Worm (Caenorhabditis elegans) whole organism, L4 larva: ENCODE data around the gene F07C6.4.

Source experiments
- F10B5.3 ChIP-seq: sonication (generic microtip); optimal IDR thresholded peaks from 2 replicates; lab custom pipeline; 2016; ENCODE audit warnings: mild to moderate bottlenecking, missing genetic modification characterization, missing compliant biosample characterization
- F26F4.8 ChIP-seq: fragments of 200-800 bp; sonication (Bioruptor generic); conservative IDR thresholded peaks from 2 replicates; pipeline ENCODE4 v1.3.6; 2022; ENCODE audit warnings: missing genetic modification characterization, missing compliant biosample characterization
- F37D6.2 ChIP-seq: sonication (generic microtip); optimal IDR thresholded peaks from 2 replicates; lab custom pipeline; 2016; ENCODE audit warnings: mild to moderate bottlenecking, missing genetic modification characterization, missing compliant biosample characterization
- F44E2.7 ChIP-seq: fragments of 200-800 bp; sonication (Bioruptor generic); IDR thresholded peaks from 2 replicates; pipeline ENCODE4 v2.1.2; 2022; ENCODE audit warnings: missing genetic modification characterization, missing compliant biosample characterization
- R02D3.7 ChIP-seq: fragments of 150-350 bp; sonication (generic microtip); optimal IDR thresholded peaks from 3 replicates; lab custom pipeline; 2014; ENCODE audit warnings: missing biosample characterization, missing genetic modification characterization
- T26A8.4 ChIP-seq: fragments of 200-800 bp; sonication (Bioruptor generic); IDR thresholded peaks from 2 replicates; pipeline ENCODE4 v1.3.6; 2022; ENCODE audit warnings: missing genetic modification characterization, missing compliant biosample characterization
- Y105C5A.15 ChIP-seq: fragments of 200-800 bp; sonication (Bioruptor generic); IDR thresholded peaks from 2 replicates; pipeline ENCODE4 v1.3.6; 2022; ENCODE audit warnings: missing genetic modification characterization, missing compliant biosample characterization
- Y5F2A.4 ChIP-seq: fragments of 200-800 bp; sonication (Bioruptor generic); optimal IDR thresholded peaks from 2 replicates; lab custom pipeline; 2018; ENCODE audit warnings: mild to moderate bottlenecking, missing genetic modification characterization, missing compliant biosample characterization
- Y75B8A.6 ChIP-seq: fragments of 200-800 bp; sonication (Bioruptor generic); IDR thresholded peaks from 2 replicates; pipeline ENCODE4 v1.3.6; 2022; ENCODE audit warnings: missing genetic modification reagents, missing genetic modification characterization, missing compliant biosample characterization
- ZK546.5 ChIP-seq, 2 experiments: sonication (generic microtip); optimal IDR thresholded peaks; 2 replicates each; lab custom pipeline; 2017; ENCODE audit warnings: missing biosample characterization in 2 of 2, missing genetic modification characterization in 2 of 2
- aha-1 ChIP-seq: fragments of 150-350 bp; peaks from one replicate; lab custom pipeline; 2014; ENCODE audit warnings: missing biosample characterization, missing genetic modification characterization
- ceh-28 ChIP-seq: fragments of 150-350 bp; optimal IDR thresholded peaks from 2 replicates; lab custom pipeline; 2014; ENCODE audit warnings: missing biosample characterization, missing genetic modification reagents, missing genetic modification characterization
- ceh-62 ChIP-seq: sonication (generic microtip); optimal IDR thresholded peaks from 2 replicates; lab custom pipeline; 2017; ENCODE audit warnings: missing biosample characterization, missing genetic modification characterization
- ceh-82 ChIP-seq: sonication (generic microtip); optimal IDR thresholded peaks from 2 replicates; lab custom pipeline; 2017; ENCODE audit warnings: missing biosample characterization, missing genetic modification characterization
- cey-2 ChIP-seq: sonication (generic microtip); optimal IDR thresholded peaks from 3 replicates; lab custom pipeline; 2017; ENCODE audit warnings: missing genetic modification characterization, mild to moderate bottlenecking, missing compliant biosample characterization, antibody characterized with exemption, borderline replicate concordance; ENCODE audit not compliant: insufficient read depth
- ctbp-1 ChIP-seq: fragments of 200-800 bp; sonication (Bioruptor generic); IDR thresholded peaks from 2 replicates; pipeline ENCODE4 v1.3.6; 2022; ENCODE audit warnings: missing genetic modification reagents, missing genetic modification characterization, missing compliant biosample characterization
- daf-16 ChIP-seq, 3 experiments: sonication (generic microtip); optimal IDR thresholded peaks; 2 replicates each; lab custom pipeline; 2016 to 2017; ENCODE audit warnings: missing genetic modification characterization in 3 of 3, missing genetic modification reagents in 3 of 3, mild to moderate bottlenecking in 2 of 3, missing compliant biosample characterization in 2 of 3, missing biosample characterization in 1 of 3, moderate library complexity in 1 of 3
- daf-19 ChIP-seq: fragments of 200-800 bp; sonication (Bioruptor generic); conservative IDR thresholded peaks from 2 replicates; pipeline ENCODE4 v1.3.6; 2022; ENCODE audit warnings: missing genetic modification characterization, missing compliant biosample characterization
- daf-8 ChIP-seq: fragments of 200-800 bp; sonication (Bioruptor generic); IDR thresholded peaks from 2 replicates; pipeline ENCODE4 v1.3.6; 2022; ENCODE audit warnings: missing genetic modification characterization, missing compliant biosample characterization
- dmd-8 ChIP-seq: fragments of 200-800 bp; sonication (Bioruptor generic); IDR thresholded peaks from 2 replicates; pipeline ENCODE4 v1.3.6; 2022; ENCODE audit warnings: missing genetic modification characterization, missing compliant biosample characterization
- dmd-9 ChIP-seq: fragments of 200-800 bp; sonication (Bioruptor generic); IDR thresholded peaks from 2 replicates; pipeline ENCODE4 v1.3.6; 2022; ENCODE audit warnings: missing genetic modification reagents, missing genetic modification characterization, missing compliant biosample characterization
- dpl-1 ChIP-seq: fragments of 150-350 bp; optimal IDR thresholded peaks from 2 replicates; lab custom pipeline; 2014; ENCODE audit warnings: missing biosample characterization, missing genetic modification reagents, missing genetic modification characterization
- duxl-1 ChIP-seq: sonication (generic microtip); optimal IDR thresholded peaks from 2 replicates; lab custom pipeline; 2016; ENCODE audit warnings: mild to moderate bottlenecking, missing genetic modification characterization, moderate library complexity, missing compliant biosample characterization; ENCODE audit not compliant: poor library complexity
- egl-43 ChIP-seq: fragments of 200-800 bp; sonication (Bioruptor generic); IDR thresholded peaks from 2 replicates; pipeline ENCODE4 v1.3.6; 2022; ENCODE audit warnings: missing genetic modification reagents, missing genetic modification characterization, missing compliant biosample characterization
- fkh-10 ChIP-seq: fragments of 150-350 bp; optimal IDR thresholded peaks from 2 replicates; lab custom pipeline; 2014; ENCODE audit warnings: missing biosample characterization, missing genetic modification reagents, missing genetic modification characterization
- fos-1 ChIP-seq: fragments of 150-350 bp; optimal IDR thresholded peaks from 2 replicates; lab custom pipeline; 2014; ENCODE audit warnings: missing biosample characterization, missing genetic modification characterization
- hif-1 ChIP-seq, 2 experiments: sonication (generic microtip); optimal IDR thresholded peaks; 2 replicates each; lab custom pipeline; 2016 to 2017; ENCODE audit warnings: missing compliant biosample characterization in 2 of 2, missing genetic modification characterization in 2 of 2, missing genetic modification reagents in 2 of 2, missing genotype in 2 of 2, mild to moderate bottlenecking in 1 of 2
- hlh-11 ChIP-seq: fragments of 200-800 bp; sonication (Bioruptor generic); optimal IDR thresholded peaks from 2 replicates; lab custom pipeline; 2018; ENCODE audit warnings: mild to moderate bottlenecking, missing genetic modification characterization, missing compliant biosample characterization
- jun-1 ChIP-seq: fragments of 150-350 bp; optimal IDR thresholded peaks from 2 replicates; lab custom pipeline; 2014; ENCODE audit warnings: missing biosample characterization, missing genetic modification reagents, missing genetic modification characterization
- lim-7 ChIP-seq: fragments of 200-800 bp; sonication (Bioruptor generic); IDR thresholded peaks from 2 replicates; pipeline ENCODE4 v1.3.6; 2022; ENCODE audit warnings: missing genetic modification characterization, missing compliant biosample characterization
- lin-15B ChIP-seq: fragments of 150-350 bp; sonication (generic microtip); optimal IDR thresholded peaks from 3 replicates; lab custom pipeline; 2014; ENCODE audit warnings: missing biosample characterization, missing genetic modification characterization
- lin-38 ChIP-seq: fragments of 200-800 bp; sonication (Bioruptor generic); IDR thresholded peaks from 2 replicates; pipeline ENCODE4 v1.3.6; 2022; ENCODE audit warnings: missing genetic modification reagents, missing genetic modification characterization, missing compliant biosample characterization
- lin-39 ChIP-seq: fragments of 150-350 bp; optimal IDR thresholded peaks from 2 replicates; lab custom pipeline; 2014; ENCODE audit warnings: missing biosample characterization, missing genetic modification reagents, missing genetic modification characterization
- mdl-1 ChIP-seq, 2 experiments: fragments of 150-350 bp in 1 of 2; sonication (generic microtip) in 1 of 2; optimal IDR thresholded peaks; 2 replicates each; lab custom pipeline; 2014 to 2017; ENCODE audit warnings: missing biosample characterization in 2 of 2, missing genetic modification characterization in 2 of 2
- mep-1 ChIP-seq: fragments of 150-350 bp; sonication (generic microtip); optimal IDR thresholded peaks from 3 replicates; lab custom pipeline; 2014; ENCODE audit warnings: missing biosample characterization, missing genetic modification characterization
- mxl-2 ChIP-seq: fragments of 200-800 bp; sonication (Bioruptor generic); conservative IDR thresholded peaks from 2 replicates; pipeline ENCODE4 v1.3.6; 2022; ENCODE audit warnings: missing genetic modification reagents, missing genetic modification characterization, missing compliant biosample characterization
- mxl-3 ChIP-seq: fragments of 200-800 bp; sonication (Bioruptor generic); optimal IDR thresholded peaks from 2 replicates; lab custom pipeline; 2018; ENCODE audit warnings: mild to moderate bottlenecking, missing genetic modification characterization, missing compliant biosample characterization
- nhr-10 ChIP-seq: fragments of 150-350 bp; optimal IDR thresholded peaks from 2 replicates; lab custom pipeline; 2014; ENCODE audit warnings: missing biosample characterization, missing genetic modification characterization
- nhr-28 ChIP-seq: fragments of 150-350 bp; optimal IDR thresholded peaks from 2 replicates; lab custom pipeline; 2014; ENCODE audit warnings: missing biosample characterization, missing genetic modification characterization
- nhr-41 ChIP-seq: fragments of 200-800 bp; sonication (Bioruptor generic); IDR thresholded peaks from 2 replicates; pipeline ENCODE4 v1.3.6; 2022; ENCODE audit warnings: missing genetic modification reagents, missing genetic modification characterization, missing compliant biosample characterization
- nhr-6 ChIP-seq: fragments of 150-350 bp; optimal IDR thresholded peaks from 2 replicates; lab custom pipeline; 2014; ENCODE audit warnings: missing biosample characterization, missing genetic modification characterization
- nhr-76 ChIP-seq: fragments of 150-350 bp; optimal IDR thresholded peaks from 2 replicates; lab custom pipeline; 2014; ENCODE audit warnings: missing biosample characterization, missing genetic modification characterization
- pqm-1 ChIP-seq: sonication (generic microtip); optimal IDR thresholded peaks from 2 replicates; lab custom pipeline; 2017; ENCODE audit warnings: missing biosample characterization, missing genetic modification characterization
- rbr-2 ChIP-seq: sonication (generic microtip); optimal IDR thresholded peaks from 2 replicates; lab custom pipeline; 2016; ENCODE audit warnings: missing genotype, missing genetic modification characterization, missing compliant biosample characterization
- sdz-12 ChIP-seq: fragments of 200-800 bp; sonication (Bioruptor generic); optimal IDR thresholded peaks from 2 replicates; lab custom pipeline; 2018; ENCODE audit warnings: mild to moderate bottlenecking, missing genetic modification characterization, missing compliant biosample characterization
- skn-1 ChIP-seq: fragments of 150-350 bp; optimal IDR thresholded peaks from 2 replicates; lab custom pipeline; 2014; ENCODE audit warnings: missing biosample characterization, missing genetic modification characterization
- snpc-4 ChIP-seq: fragments of 150-350 bp; optimal IDR thresholded peaks from 2 replicates; lab custom pipeline; 2014; ENCODE audit warnings: missing biosample characterization, missing genetic modification characterization
- spr-3 ChIP-seq: fragments of 200-800 bp; sonication (Bioruptor generic); optimal IDR thresholded peaks from 2 replicates; lab custom pipeline; 2018; ENCODE audit warnings: mild to moderate bottlenecking, missing genetic modification characterization, missing compliant biosample characterization
- unc-130 ChIP-seq: sonication (generic microtip); optimal IDR thresholded peaks from 2 replicates; lab custom pipeline; 2016; ENCODE audit warnings: missing genetic modification reagents, missing genetic modification characterization, missing compliant biosample characterization
- unc-39 ChIP-seq: sonication (generic microtip); optimal IDR thresholded peaks from 2 replicates; lab custom pipeline; 2017; ENCODE audit warnings: missing biosample characterization, missing genetic modification characterization
- zag-1 ChIP-seq: fragments of 150-350 bp; optimal IDR thresholded peaks from 2 replicates; lab custom pipeline; 2014; ENCODE audit warnings: missing biosample characterization, missing genetic modification characterization
- zip-11 ChIP-seq: fragments of 200-800 bp; sonication (Bioruptor generic); IDR thresholded peaks from 2 replicates; pipeline ENCODE4 v1.3.6; 2022; ENCODE audit warnings: missing genetic modification characterization, missing compliant biosample characterization

The F07C6.4 gene

DNA sequence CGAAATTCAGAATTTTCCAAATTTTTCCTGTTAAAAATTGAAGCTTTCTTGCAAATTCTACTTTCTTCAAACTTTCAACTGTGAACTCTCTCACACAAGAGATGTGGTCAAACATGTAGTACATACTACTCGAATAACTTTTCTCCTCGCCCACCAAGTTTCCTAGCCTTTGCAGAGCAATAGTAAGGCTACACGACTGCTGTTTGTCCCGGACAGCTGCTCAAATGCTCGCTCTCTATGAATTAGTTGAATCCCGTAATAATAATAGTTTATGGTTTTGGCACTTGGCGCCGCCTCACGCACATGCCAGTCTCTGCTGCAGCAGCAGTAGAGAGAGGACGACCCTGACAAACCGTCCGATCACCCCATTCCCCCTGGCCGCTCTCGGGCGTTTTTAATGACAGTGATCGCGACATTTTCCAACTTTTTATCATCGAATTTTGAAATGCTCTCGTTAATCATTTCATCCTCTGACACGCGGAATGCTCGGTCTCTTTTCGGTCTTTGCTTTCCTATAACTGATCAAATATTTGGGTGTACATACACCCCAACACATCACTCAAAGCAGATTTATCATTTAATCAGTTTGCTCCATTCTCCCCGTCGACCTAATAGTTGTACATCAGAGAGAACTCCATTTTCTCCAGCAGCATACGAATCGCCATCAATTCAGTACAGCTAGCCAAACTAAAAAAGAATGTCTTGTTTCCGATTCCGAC is 28.1 kb downstream of the F07C6.4 start:
- TF ChIP-seq cey-2 (no peak), lin-15B (tag; lab: Kevin White, UChicago) (no peak), nhr-10 (no peak), unc-39 (tag; lab: Kevin White, UChicago) (no peak), mdl-1 (tag; optimal IDR thresholded peaks at IDR 0.05; lab: Kevin White, UChicago) (peak in 1 of 2 experiments; percentile 40), ctbp-1 (GFP tag; lab: Robert Waterston, UW) (no peak), unc-130 (no peak), Y105C5A.15 (GFP tag; lab: Robert Waterston, UW) (no peak), egl-43 (no peak), zip-11 (no peak), daf-16 (GFP tag; optimal IDR thresholded peaks at IDR 0.05; lab: Kevin White, UChicago) (no peak), daf-16 (tag; optimal IDR thresholded peaks at IDR 0.05; lab: Kevin White, UChicago) (peak; percentile 27), mep-1 (tag; lab: Kevin White, UChicago) (no peak), hlh-11 (tag; lab: Kevin White, UChicago) (peak; percentile 79), T26A8.4 (no peak), zag-1 (tag; lab: Kevin White, UChicago) (no peak), daf-8 (GFP tag; lab: Robert Waterston, UW) (no peak), sdz-12 (GFP tag; lab: Kevin White, UChicago) (no peak), lin-39 (tag; lab: Kevin White, UChicago) (no peak), dmd-9 (GFP tag; lab: Robert Waterston, UW) (no peak), jun-1 (tag; lab: Kevin White, UChicago) (no peak), rbr-2 (tag; lab: Kevin White, UChicago) (no peak), snpc-4 (tag; lab: Kevin White, UChicago) (no peak), dmd-8 (GFP tag; lab: Robert Waterston, UW) (no peak), F37D6.2 (tag; lab: Kevin White, UChicago) (no peak), nhr-6 (tag; lab: Kevin White, UChicago) (no peak), spr-3 (GFP tag; lab: Kevin White, UChicago) (no peak), Y75B8A.6 (GFP tag; lab: Robert Waterston, UW) (no peak; the same call in 1 of the 2 replicates), mxl-3 (GFP tag; lab: Kevin White, UChicago) (peak; percentile 60), pqm-1 (tag; lab: Kevin White, UChicago) (peak; percentile 52), ZK546.5 (tag; optimal IDR thresholded peaks at IDR 0.05; lab: Kevin White, UChicago) (no peak), fos-1 (tag; lab: Kevin White, UChicago) (no peak), F26F4.8 (GFP tag; lab: Robert Waterston, UW) (no peak), nhr-28 (tag; lab: Kevin White, UChicago) (peak; percentile 4), skn-1 (tag; lab: Kevin White, UChicago) (no peak), lim-7 (GFP tag; lab: Robert Waterston, UW) (no peak), ceh-28 (tag; lab: Kevin White, UChicago) (no peak), dpl-1 (GFP tag; lab: Kevin White, UChicago) (no peak), R02D3.7 (no peak), aha-1 (tag; lab: Kevin White, UChicago) (peak; percentile 56), duxl-1 (no peak), F10B5.3 (tag; lab: Kevin White, UChicago) (no peak), hif-1 (tag; optimal IDR thresholded peaks at IDR 0.05; lab: Kevin White, UChicago) (no peak), F44E2.7 (GFP tag; lab: Robert Waterston, UW) (no peak), ceh-82 (tag; lab: Kevin White, UChicago) (no peak), nhr-41 (peak; percentile 66; the same call in 1 of the 2 replicates), mxl-2 (no peak), Y5F2A.4 (GFP tag; lab: Kevin White, UChicago) (no peak), lin-38 (GFP tag; lab: Robert Waterston, UW) (no peak), ceh-62 (tag; lab: Kevin White, UChicago) (no peak), daf-19 (no peak), fkh-10 (GFP tag; lab: Kevin White, UChicago) (no peak), nhr-76 (tag; lab: Kevin White, UChicago) (no peak)
